Worm (Caenorhabditis elegans): ENCODE results near the gene C49G7.7.

DNA sequence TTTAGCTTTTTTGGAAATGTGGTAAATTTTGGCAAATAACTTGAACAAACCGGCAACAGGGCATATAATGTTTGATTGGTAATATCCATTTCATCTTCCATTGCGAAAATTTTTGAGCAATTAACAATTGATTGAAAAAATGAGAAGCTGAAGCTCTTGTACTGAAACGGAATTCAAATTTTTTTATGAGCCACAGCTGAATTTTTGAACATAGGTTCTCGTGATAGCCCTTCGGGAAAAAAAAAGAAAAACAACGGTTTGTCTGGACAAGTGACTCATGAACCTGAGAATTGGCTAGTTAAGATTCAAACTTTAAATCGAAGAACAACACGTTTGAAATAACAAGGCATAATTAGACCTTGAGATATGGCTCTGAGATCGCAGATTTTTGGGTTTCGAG is 38.4 kb upstream of the C49G7.7 start, which contains the start of gene srx-62:
- TF ChIP-seq ama-1 (optimal IDR thresholded peaks at IDR 0.05) (no peak), lin-13 (GFP tag; optimal IDR thresholded peaks at IDR 0.05) (no peak), dmd-4 (tag; optimal IDR thresholded peaks at IDR 0.05) (no peak), snpc-4 (tag; optimal IDR thresholded peaks at IDR 0.05) (no peak)

Data from whole organism, L2 larva.